Fruit fly (Drosophila melanogaster) whole organism, embryonic: ENCODE results near the gene CG31224.

Experiments
- Abd-B ChIP-seq: fragments of 200-800 bp; sonication (Bioruptor generic); optimal IDR thresholded peaks from 2 replicates; lab custom pipeline; 2018; ENCODE audit warnings: missing biosample characterization, mild to moderate bottlenecking, missing genetic modification characterization, moderate library complexity
- Bgb ChIP-seq: fragments of 200-800 bp; sonication (Bioruptor generic); IDR thresholded peaks from 2 replicates; pipeline ENCODE4 v1.3.6; 2022; ENCODE audit warnings: missing biosample characterization, missing genetic modification characterization; ENCODE audit not compliant: partially characterized antibody
- CG10267 ChIP-seq: fragments of 200-800 bp; sonication (Bioruptor generic); optimal IDR thresholded peaks from 2 replicates; lab custom pipeline; 2018; ENCODE audit warnings: missing biosample characterization, mild to moderate bottlenecking, missing genetic modification characterization, moderate library complexity
- CG12071 ChIP-seq: fragments of 200-800 bp; sonication (Bioruptor generic); optimal IDR thresholded peaks from 3 replicates; lab custom pipeline; 2018; ENCODE audit warnings: missing biosample characterization, mild to moderate bottlenecking, missing genetic modification characterization
- CG12155 ChIP-seq: fragments of 200-800 bp; sonication (Bioruptor generic); optimal IDR thresholded peaks from 3 replicates; lab custom pipeline; 2016; ENCODE audit warnings: missing biosample characterization, missing genetic modification characterization
- CG12299 ChIP-seq: fragments of 200-800 bp; sonication (Bioruptor generic); optimal IDR thresholded peaks from 2 replicates; lab custom pipeline; 2018; ENCODE audit warnings: missing biosample characterization, mild to moderate bottlenecking, missing genetic modification characterization
- CG12391 ChIP-seq: fragments of 200-800 bp; sonication (Bioruptor generic); optimal IDR thresholded peaks from 3 replicates; lab custom pipeline; 2018; ENCODE audit warnings: missing biosample characterization, mild to moderate bottlenecking, missing genetic modification characterization, moderate library complexity
- CG13296 ChIP-seq: fragments of 200-800 bp; sonication (Bioruptor generic); optimal IDR thresholded peaks from 3 replicates; lab custom pipeline; 2018; ENCODE audit warnings: missing biosample characterization, mild to moderate bottlenecking, missing genetic modification characterization
- CG13775 ChIP-seq: fragments of 200-800 bp; sonication (Bioruptor generic); optimal IDR thresholded peaks from 3 replicates; lab custom pipeline; 2017; ENCODE audit warnings: missing biosample characterization, mild to moderate bottlenecking, missing genetic modification characterization
- CG15011 ChIP-seq: fragments of 200-800 bp; sonication (Bioruptor generic); optimal IDR thresholded peaks from 3 replicates; lab custom pipeline; 2018; ENCODE audit warnings: missing biosample characterization, mild to moderate bottlenecking, missing genetic modification characterization
- CG15514 ChIP-seq: fragments of 200-800 bp; sonication (Bioruptor generic); optimal IDR thresholded peaks from 3 replicates; lab custom pipeline; 2017; ENCODE audit warnings: missing biosample characterization, missing genetic modification characterization, mild to moderate bottlenecking, moderate library complexity, missing genetic modification reagents
- CG18476 ChIP-seq: fragments of 200-800 bp; sonication (Bioruptor generic); optimal IDR thresholded peaks from 2 replicates; lab custom pipeline; 2016; ENCODE audit warnings: missing biosample characterization, mild to moderate bottlenecking, missing genetic modification characterization
- CG2120 ChIP-seq: fragments of 200-800 bp; sonication (Bioruptor generic); optimal IDR thresholded peaks from 3 replicates; lab custom pipeline; 2016; ENCODE audit warnings: missing biosample characterization, missing genetic modification characterization
- CG30403 ChIP-seq: fragments of 200-800 bp; sonication (Bioruptor generic); optimal IDR thresholded peaks from 3 replicates; lab custom pipeline; 2016; ENCODE audit warnings: missing biosample characterization, missing genetic modification characterization
- CG3407 ChIP-seq: fragments of 200-800 bp; sonication (Bioruptor generic); optimal IDR thresholded peaks from 2 replicates; lab custom pipeline; 2018; ENCODE audit warnings: missing biosample characterization, mild to moderate bottlenecking, missing genetic modification characterization
- CG3838 ChIP-seq: fragments of 200-800 bp; sonication (Bioruptor generic); optimal IDR thresholded peaks from 3 replicates; lab custom pipeline; 2016; ENCODE audit warnings: missing biosample characterization, missing genetic modification characterization
- CG5953 ChIP-seq: fragments of 200-800 bp; sonication (Bioruptor generic); IDR thresholded peaks from 2 replicates; pipeline ENCODE4 v1.3.6; 2022; ENCODE audit warnings: missing biosample characterization, missing genetic modification characterization
- CG6689 ChIP-seq: fragments of 200-800 bp; sonication (Bioruptor generic); IDR thresholded peaks from 2 replicates; pipeline ENCODE4 v1.3.6; 2022; ENCODE audit warnings: missing biosample characterization, missing genetic modification characterization
- CG7745 ChIP-seq: fragments of 200-800 bp; sonication (Bioruptor generic); optimal IDR thresholded peaks from 2 replicates; lab custom pipeline; 2018; ENCODE audit warnings: missing biosample characterization, mild to moderate bottlenecking, missing genetic modification characterization, moderate library complexity
- CG7839 ChIP-seq: fragments of 200-800 bp; sonication (Bioruptor generic); optimal IDR thresholded peaks from 3 replicates; lab custom pipeline; 2018; ENCODE audit warnings: missing biosample characterization, mild to moderate bottlenecking, missing genetic modification characterization, moderate library complexity
- CG8281 ChIP-seq: fragments of 200-800 bp; sonication (Bioruptor generic); optimal IDR thresholded peaks from 2 replicates; lab custom pipeline; 2018; ENCODE audit warnings: missing biosample characterization, mild to moderate bottlenecking, missing genetic modification characterization, moderate library complexity
- CG8924 ChIP-seq: fragments of 200-800 bp; optimal IDR thresholded peaks from 3 replicates; lab custom pipeline; 2019; ENCODE audit warnings: missing biosample characterization, mild to moderate bottlenecking, missing genetic modification characterization, moderate library complexity
- D19A ChIP-seq: fragments of 200-800 bp; optimal IDR thresholded peaks from 3 replicates; lab custom pipeline; 2019; ENCODE audit warnings: missing biosample characterization, mild to moderate bottlenecking, missing genetic modification characterization, moderate library complexity
- Dbx ChIP-seq: fragments of 200-800 bp; sonication (Bioruptor generic); IDR thresholded peaks from 3 replicates; pipeline ENCODE4 v1.3.6; 2022; ENCODE audit warnings: missing biosample characterization, missing genetic modification characterization
- Dip3 ChIP-seq: fragments of 200-800 bp; sonication (Bioruptor generic); optimal IDR thresholded peaks from 3 replicates; lab custom pipeline; 2016; ENCODE audit warnings: missing biosample characterization, missing genetic modification characterization
- Dp ChIP-seq: fragments of 200-800 bp; sonication (Bioruptor generic); optimal IDR thresholded peaks from 2 replicates; lab custom pipeline; 2018; ENCODE audit warnings: missing biosample characterization, mild to moderate bottlenecking, missing genetic modification characterization, moderate library complexity
- Dref ChIP-seq: fragments of 200-800 bp; sonication (Bioruptor generic); IDR thresholded peaks from 2 replicates; pipeline ENCODE4 v1.3.6; 2022; ENCODE audit warnings: missing biosample characterization, missing genetic modification characterization
- Ets97D ChIP-seq: fragments of 200-800 bp; sonication (Bioruptor generic); optimal IDR thresholded peaks from 3 replicates; lab custom pipeline; 2016; ENCODE audit warnings: missing biosample characterization, missing genetic modification characterization
- HLH4C ChIP-seq: fragments of 200-800 bp; sonication (Bioruptor generic); IDR thresholded peaks from 3 replicates; pipeline ENCODE4 v1.3.6; 2022; ENCODE audit warnings: missing biosample characterization, missing genetic modification characterization; ENCODE audit not compliant: partially characterized antibody
- MBD-R2 ChIP-seq: fragments of 200-800 bp; sonication (Bioruptor generic); IDR thresholded peaks from 2 replicates; pipeline ENCODE4 v1.3.6; 2022; ENCODE audit warnings: missing biosample characterization, missing genetic modification characterization
- Max ChIP-seq: fragments of 200-800 bp; sonication (Bioruptor generic); optimal IDR thresholded peaks from 2 replicates; lab custom pipeline; 2016; ENCODE audit warnings: missing biosample characterization, mild to moderate bottlenecking, missing genetic modification characterization
- Trl ChIP-seq, 3 experiments: fragments of >200 bp in 2 of 3; fragments of 200-800 bp in 1 of 3; sonication (Bioruptor generic) in 1 of 3; optimal IDR thresholded peaks; 2 replicates in 1 of 3; 3 replicates in 2 of 3; lab custom pipeline; 2016 to 2017; ENCODE audit warnings: missing biosample characterization in 1 of 3, missing genetic modification characterization in 1 of 3
- Xbp1 ChIP-seq: fragments of 200-800 bp; sonication (Bioruptor generic); optimal IDR thresholded peaks from 3 replicates; lab custom pipeline; 2016; ENCODE audit warnings: missing biosample characterization, mild to moderate bottlenecking, missing genetic modification characterization
- YL-1 ChIP-seq: fragments of 200-800 bp; sonication (Bioruptor generic); optimal IDR thresholded peaks from 3 replicates; lab custom pipeline; 2017; ENCODE audit warnings: missing biosample characterization, mild to moderate bottlenecking, missing genetic modification characterization
- btn ChIP-seq: fragments of 200-800 bp; sonication (Bioruptor generic); optimal IDR thresholded peaks from 2 replicates; lab custom pipeline; 2016; ENCODE audit warnings: missing biosample characterization, missing genetic modification characterization
- crp ChIP-seq, 2 experiments: fragments of 200-800 bp; sonication (Bioruptor generic); optimal IDR thresholded peaks; 2 replicates in 1 of 2; 3 replicates in 1 of 2; lab custom pipeline; 2017; ENCODE audit warnings: missing biosample characterization in 2 of 2, missing genetic modification characterization in 2 of 2, mild to moderate bottlenecking in 1 of 2, moderate library complexity in 1 of 2
- da ChIP-seq: fragments of 200-800 bp; sonication (Bioruptor generic); optimal IDR thresholded peaks from 2 replicates; lab custom pipeline; 2016; ENCODE audit warnings: missing biosample characterization, missing genetic modification characterization
- danr ChIP-seq: fragments of 200-800 bp; sonication (Bioruptor generic); IDR thresholded peaks from 2 replicates; pipeline ENCODE4 v1.3.6; 2022; ENCODE audit warnings: missing biosample characterization, missing genetic modification characterization
- gro ChIP-seq: fragments of 200-800 bp; sonication (Bioruptor generic); optimal IDR thresholded peaks from 2 replicates; lab custom pipeline; 2016; ENCODE audit warnings: missing biosample characterization, missing genetic modification characterization
- ham ChIP-seq: fragments of 200-800 bp; sonication (Bioruptor generic); IDR thresholded peaks from 2 replicates; pipeline ENCODE4 v1.3.6; 2022; ENCODE audit warnings: missing biosample characterization, missing genetic modification characterization
- mam ChIP-seq: fragments of 200-800 bp; sonication (Bioruptor generic); optimal IDR thresholded peaks from 3 replicates; lab custom pipeline; 2016; ENCODE audit warnings: missing biosample characterization, missing genetic modification characterization
- nerfin-1 ChIP-seq: fragments of 200-800 bp; sonication (Bioruptor generic); optimal IDR thresholded peaks from 3 replicates; lab custom pipeline; 2019; ENCODE audit warnings: missing biosample characterization, mild to moderate bottlenecking, missing genetic modification characterization, moderate library complexity
- nmo ChIP-seq: fragments of 200-800 bp; sonication (Bioruptor generic); optimal IDR thresholded peaks from 2 replicates; lab custom pipeline; 2018; ENCODE audit warnings: missing biosample characterization, mild to moderate bottlenecking, missing genetic modification characterization, moderate library complexity
- oc ChIP-seq: fragments of 200-800 bp; sonication (Bioruptor generic); optimal IDR thresholded peaks from 2 replicates; lab custom pipeline; 2018; ENCODE audit warnings: missing biosample characterization, mild to moderate bottlenecking, missing genetic modification characterization, moderate library complexity
- otp ChIP-seq: fragments of 200-800 bp; sonication (Bioruptor generic); IDR thresholded peaks from 3 replicates; pipeline ENCODE4, ENCODE4 v1.3.6; 2022; ENCODE audit warnings: missing biosample characterization, missing genetic modification characterization
- rib ChIP-seq: fragments of 200-800 bp; sonication (Bioruptor generic); IDR thresholded peaks from 2 replicates; pipeline ENCODE4 v1.3.6; 2022; ENCODE audit warnings: missing biosample characterization, missing genetic modification characterization
- scrt ChIP-seq: fragments of 200-800 bp; sonication (Bioruptor generic); optimal IDR thresholded peaks from 2 replicates; lab custom pipeline; 2018; ENCODE audit warnings: missing biosample characterization, mild to moderate bottlenecking, missing genetic modification characterization, moderate library complexity
- tup ChIP-seq: fragments of 200-800 bp; sonication (Bioruptor generic); optimal IDR thresholded peaks from 2 replicates; lab custom pipeline; 2016; ENCODE audit warnings: missing biosample characterization, mild to moderate bottlenecking, missing genetic modification characterization, moderate library complexity
- unc-4 ChIP-seq: fragments of 200-800 bp; sonication (Bioruptor generic); IDR thresholded peaks from 2 replicates; pipeline ENCODE4 v1.3.6; 2022; ENCODE audit warnings: missing biosample characterization, missing genetic modification characterization; ENCODE audit not compliant: partially characterized antibody
- wek ChIP-seq: fragments of 200-800 bp; sonication (Bioruptor generic); optimal IDR thresholded peaks from 3 replicates; lab custom pipeline; 2018; ENCODE audit warnings: missing biosample characterization, mild to moderate bottlenecking, missing genetic modification characterization, moderate library complexity

CG31224 gene

DNA sequence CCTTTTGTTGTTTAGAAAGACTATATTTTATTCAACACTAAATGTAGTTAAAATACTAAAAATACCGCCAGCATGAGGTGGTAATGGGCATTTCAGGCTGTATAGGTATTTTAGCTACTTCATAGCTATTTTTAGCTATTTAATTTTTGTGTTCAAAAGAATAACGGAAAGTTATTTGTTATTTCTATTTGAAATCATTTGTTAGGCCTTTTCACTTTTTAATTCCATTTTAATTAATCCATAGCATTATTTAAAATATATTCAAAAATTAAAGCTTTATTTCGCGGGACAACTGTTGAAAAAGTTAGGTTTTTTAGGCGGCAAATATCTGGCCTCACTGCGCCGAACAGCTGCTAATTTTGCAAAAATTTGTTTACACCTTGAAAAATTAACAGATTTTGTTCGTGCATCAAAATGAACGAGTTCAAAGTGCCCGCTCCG, 18.4 kb upstream of the CG31224 start, which contains the start of the genes dind and CG7706 (continued):
- TF ChIP-seq mam (no peak), CG8924 (tag; lab: Kevin White, UChicago) (peak; percentile 4), HLH4C (GFP tag; lab: Robert Waterston, UW) (no peak), Dbx (GFP tag; lab: Robert Waterston, UW) (no peak), Xbp1 (GFP tag; lab: Kevin White, UChicago) (peak; percentile 27), scrt (GFP tag; lab: Kevin White, UChicago) (peak; percentile 69), CG12391 (peak; percentile 58), CG5953 (GFP tag; lab: Robert Waterston, UW) (no peak), CG30403 (GFP tag; lab: Kevin White, UChicago) (peak; percentile 12), rib (GFP tag; lab: Robert Waterston, UW) (no peak), oc (tag; lab: Kevin White, UChicago) (no peak), Trl (optimal IDR thresholded peaks at IDR 0.05; lab: Kevin White, UChicago) (no peak), Trl (GFP tag; optimal IDR thresholded peaks at IDR 0.05; lab: Kevin White, UChicago) (no peak), crp (GFP tag; optimal IDR thresholded peaks at IDR 0.05; lab: Kevin White, UChicago) (peak; percentile 32 to 89), CG10267 (tag; lab: Kevin White, UChicago) (peak; percentile 90), CG8281 (no peak), da (GFP tag; lab: Kevin White, UChicago) (no peak), Abd-B (peak; percentile 7), nerfin-1 (tag; lab: Kevin White, UChicago) (peak; percentile 99), CG12155 (GFP tag; lab: Kevin White, UChicago) (peak; percentile 0), MBD-R2 (GFP tag; lab: Robert Waterston, UW) (peak; percentile 79), danr (GFP tag; lab: Robert Waterston, UW) (no peak), wek (GFP tag; lab: Kevin White, UChicago) (no peak), YL-1 (GFP tag; lab: Kevin White, UChicago) (peak; percentile 50), CG12071 (GFP tag; lab: Kevin White, UChicago) (no peak), gro (no peak), CG13775 (GFP tag; lab: Kevin White, UChicago) (peak; percentile 15), btn (GFP tag; lab: Kevin White, UChicago) (no peak), Dref (GFP tag; lab: Robert Waterston, UW) (no peak), Max (GFP tag; lab: Kevin White, UChicago) (peak; percentile 23), CG3407 (no peak), CG7745 (tag; lab: Kevin White, UChicago) (peak; percentile 78), CG15514 (peak; percentile 9), CG15011 (GFP tag; lab: Kevin White, UChicago) (no peak), CG18476 (GFP tag; lab: Kevin White, UChicago) (no peak), CG13296 (GFP tag; lab: Kevin White, UChicago) (no peak), otp (no peak), Dip3 (GFP tag; lab: Kevin White, UChicago) (peak; percentile 0), Bgb (GFP tag; lab: Robert Waterston, UW) (no peak), nmo (peak; percentile 81), CG6689 (peak; percentile 45; the same call in 1 of the 2 replicates), Dp (GFP tag; lab: Kevin White, UChicago) (peak; percentile 40), ham (GFP tag; lab: Robert Waterston, UW) (no peak), tup (GFP tag; lab: Kevin White, UChicago) (no peak), D19A (tag; lab: Kevin White, UChicago) (no peak), CG2120 (GFP tag; lab: Kevin White, UChicago) (peak; percentile 33), CG7839 (no peak), CG12299 (tag; lab: Kevin White, UChicago) (no peak), unc-4 (GFP tag; lab: Robert Waterston, UW) (no peak), CG3838 (GFP tag; lab: Kevin White, UChicago) (no peak), Ets97D (GFP tag; lab: Kevin White, UChicago) (no peak)
